Worm (Caenorhabditis elegans) whole organism, late embryonic: ENCODE measurements around the gene C27B7.6.

Source experiments
- C08G9.2 ChIP-seq: sonication (generic microtip); optimal IDR thresholded peaks from 2 replicates; lab custom pipeline; 2016; ENCODE audit warnings: mild to moderate bottlenecking, missing genetic modification characterization, moderate library complexity, missing compliant biosample characterization
- F13H6.1 ChIP-seq: sonication (generic microtip); optimal IDR thresholded peaks from 2 replicates; lab custom pipeline; 2016; ENCODE audit warnings: missing genetic modification characterization, missing compliant biosample characterization
- ama-1 ChIP-seq: fragments of 150-350 bp; optimal IDR thresholded peaks from 2 replicates; lab custom pipeline; 2014
- ceh-14 ChIP-seq: sonication (generic microtip); optimal IDR thresholded peaks from 2 replicates; lab custom pipeline; 2016; ENCODE audit warnings: missing genotype, missing genetic modification characterization, missing compliant biosample characterization
- ceh-18 ChIP-seq: sonication (generic microtip); optimal IDR thresholded peaks from 2 replicates; lab custom pipeline; 2016; ENCODE audit warnings: missing genetic modification characterization, missing compliant biosample characterization
- ceh-22 ChIP-seq: sonication (generic microtip); optimal IDR thresholded peaks from 2 replicates; lab custom pipeline; 2017; ENCODE audit warnings: missing biosample characterization, missing genetic modification characterization
- ceh-31 ChIP-seq: sonication (generic microtip); optimal IDR thresholded peaks from 2 replicates; lab custom pipeline; 2016; ENCODE audit warnings: missing genetic modification characterization, missing compliant biosample characterization
- ceh-34 ChIP-seq: sonication (generic microtip); optimal IDR thresholded peaks from 2 replicates; lab custom pipeline; 2016; ENCODE audit warnings: mild to moderate bottlenecking, missing genetic modification characterization, missing compliant biosample characterization
- ceh-45 ChIP-seq: fragments of 200-800 bp; sonication (Bioruptor generic); IDR thresholded peaks from 2 replicates; pipeline ENCODE4 v1.3.6; 2022; ENCODE audit warnings: missing genetic modification reagents, missing genetic modification characterization, missing compliant biosample characterization
- che-1 ChIP-seq: sonication (generic microtip); optimal IDR thresholded peaks from 2 replicates; lab custom pipeline; 2016; ENCODE audit warnings: mild to moderate bottlenecking, missing genetic modification characterization, missing compliant biosample characterization
- elt-2 ChIP-seq: sonication (generic microtip); optimal IDR thresholded peaks from 2 replicates; lab custom pipeline; 2016; ENCODE audit warnings: missing genetic modification reagents, missing genetic modification characterization, missing compliant biosample characterization
- elt-4 ChIP-seq: sonication (generic microtip); optimal IDR thresholded peaks from 2 replicates; lab custom pipeline; 2016; ENCODE audit warnings: missing genetic modification characterization, missing compliant biosample characterization
- eyg-1 ChIP-seq: sonication (generic microtip); optimal IDR thresholded peaks from 2 replicates; lab custom pipeline; 2016; ENCODE audit warnings: missing genotype, missing genetic modification characterization, missing compliant biosample characterization
- hlh-13 ChIP-seq: fragments of 200-800 bp; sonication (Bioruptor generic); optimal IDR thresholded peaks from 2 replicates; lab custom pipeline; 2018; ENCODE audit warnings: mild to moderate bottlenecking, missing genetic modification characterization, missing compliant biosample characterization
- hlh-15 ChIP-seq: sonication (generic microtip); optimal IDR thresholded peaks from 2 replicates; lab custom pipeline; 2016; ENCODE audit warnings: missing genetic modification characterization, missing compliant biosample characterization
- hlh-30 ChIP-seq: sonication (generic microtip); optimal IDR thresholded peaks from 2 replicates; lab custom pipeline; 2017; ENCODE audit warnings: antibody characterized with exemption, missing genetic modification characterization, missing compliant biosample characterization; ENCODE audit not compliant: insufficient read depth
- hlh-8 ChIP-seq: sonication (generic microtip); optimal IDR thresholded peaks from 2 replicates; lab custom pipeline; 2016; ENCODE audit warnings: missing genotype, missing genetic modification characterization, missing compliant biosample characterization
- lim-6 ChIP-seq: sonication (generic microtip); optimal IDR thresholded peaks from 2 replicates; lab custom pipeline; 2016; ENCODE audit warnings: missing genetic modification characterization, missing compliant biosample characterization
- lin-11 ChIP-seq: fragments of 200-800 bp; sonication (Bioruptor generic); optimal IDR thresholded peaks from 2 replicates; lab custom pipeline; 2018; ENCODE audit warnings: mild to moderate bottlenecking, missing genetic modification characterization, missing compliant biosample characterization
- madf-2 ChIP-seq: sonication (generic microtip); optimal IDR thresholded peaks from 2 replicates; lab custom pipeline; 2017; ENCODE audit warnings: missing genetic modification characterization, missing compliant biosample characterization
- nfya-1 ChIP-seq: sonication (generic microtip); optimal IDR thresholded peaks from 2 replicates; lab custom pipeline; 2017; ENCODE audit warnings: missing genetic modification characterization, mild to moderate bottlenecking, missing compliant biosample characterization, antibody characterized with exemption, moderate library complexity
- nhr-11 ChIP-seq: fragments of 150-350 bp; optimal IDR thresholded peaks from 2 replicates; lab custom pipeline; 2014; ENCODE audit warnings: missing biosample characterization, missing genetic modification characterization
- odd-2 ChIP-seq: sonication (generic microtip); optimal IDR thresholded peaks from 2 replicates; lab custom pipeline; 2017; ENCODE audit warnings: antibody characterized with exemption, mild to moderate bottlenecking, missing genetic modification characterization, missing compliant biosample characterization
- pha-2 ChIP-seq: sonication (generic microtip); optimal IDR thresholded peaks from 2 replicates; lab custom pipeline; 2017; ENCODE audit warnings: mild to moderate bottlenecking, missing genetic modification characterization, missing compliant biosample characterization
- pqm-1 ChIP-seq: sonication (generic microtip); optimal IDR thresholded peaks from 2 replicates; lab custom pipeline; 2016; ENCODE audit warnings: missing genetic modification characterization, missing compliant biosample characterization
- pros-1 ChIP-seq: fragments of 150-350 bp; optimal IDR thresholded peaks from 2 replicates; lab custom pipeline; 2014; ENCODE audit warnings: missing biosample characterization, missing genetic modification reagents, missing genetic modification characterization
- ref-2 ChIP-seq: sonication (generic microtip); optimal IDR thresholded peaks from 2 replicates; lab custom pipeline; 2016; ENCODE audit warnings: missing genetic modification characterization, missing compliant biosample characterization
- sox-2 ChIP-seq: fragments of 200-800 bp; sonication (Bioruptor generic); IDR thresholded peaks from 2 replicates; pipeline ENCODE4 v1.3.6; 2022; ENCODE audit warnings: missing genetic modification reagents, missing genetic modification characterization, missing compliant biosample characterization
- syd-9 ChIP-seq: sonication (generic microtip); optimal IDR thresholded peaks from 2 replicates; lab custom pipeline; 2016; ENCODE audit warnings: mild to moderate bottlenecking, missing genetic modification characterization, moderate library complexity, missing compliant biosample characterization
- tbx-7 ChIP-seq: sonication (generic microtip); optimal IDR thresholded peaks from 2 replicates; lab custom pipeline; 2016; ENCODE audit warnings: missing genotype, missing genetic modification characterization, missing compliant biosample characterization
- unc-3 ChIP-seq, 2 experiments: fragments of 200-800 bp in 1 of 2; sonication (Bioruptor generic) in 1 of 2; sonication (generic microtip) in 1 of 2; conservative IDR thresholded peaks in 1 of 2; optimal IDR thresholded peaks in 1 of 2; 2 replicates each; pipeline versions ENCODE4 v1.3.6 to Lab custom; 2016 to 2022; ENCODE audit warnings: missing compliant biosample characterization in 2 of 2, missing genetic modification characterization in 2 of 2, missing genetic modification reagents in 1 of 2
- unc-42 ChIP-seq: sonication (generic microtip); optimal IDR thresholded peaks from 2 replicates; lab custom pipeline; 2016; ENCODE audit warnings: missing genotype, missing genetic modification characterization, missing compliant biosample characterization
- unc-86 ChIP-seq: sonication (generic microtip); optimal IDR thresholded peaks from 2 replicates; lab custom pipeline; 2016; ENCODE audit warnings: missing genetic modification characterization, missing compliant biosample characterization

C27B7.6 gene

ce11 chrIV:8924126-8924525 is 18.0 kb upstream of the C27B7.6 start:
- TF ChIP-seq ceh-22 (tag; lab: Kevin White, UChicago): no peak
- no peak for TF ChIP-seq unc-42 (tag; lab: Kevin White, UChicago)
- TF ChIP-seq hlh-8: peak; percentile 61
- TF ChIP-seq C08G9.2 (tag; lab: Kevin White, UChicago): no peak

ce11 chrIV:8923381-8923780 is 17.2 kb upstream of the C27B7.6 start:
- TF ChIP-seq sox-2 (GFP tag; lab: Robert Waterston, UW) (no peak), hlh-13 (GFP tag; lab: Kevin White, UChicago) (no peak), che-1 (no peak), ceh-34 (tag; lab: Kevin White, UChicago) (no peak), ceh-22 (tag; lab: Kevin White, UChicago) (no peak), pha-2 (no peak), elt-4 (no peak), hlh-15 (no peak), unc-3 (GFP tag; conservative IDR thresholded peaks at IDR 0.05; lab: Robert Waterston, UW) (no peak), unc-3 (tag; optimal IDR thresholded peaks at IDR 0.05; lab: Kevin White, UChicago) (no peak), ama-1 (lab: Kevin White, UChicago) (no peak), hlh-8 (no peak), pros-1 (tag; lab: Kevin White, UChicago) (no peak), ceh-14 (no peak), ceh-31 (tag; lab: Kevin White, UChicago) (no peak), F13H6.1 (tag; lab: Kevin White, UChicago) (no peak), lim-6 (tag; lab: Kevin White, UChicago) (no peak), eyg-1 (tag; lab: Kevin White, UChicago) (no peak)

- TF ChIP-seq ceh-31 (tag; lab: Kevin White, UChicago): peak; percentile 20
- no peak for TF ChIP-seq lin-11 (tag; lab: Kevin White, UChicago)
- TF ChIP-seq ceh-45: no peak
- peak; percentile 31 for TF ChIP-seq ref-2 (tag; lab: Kevin White, UChicago)
- TF ChIP-seq nhr-11: no peak
- no peak for TF ChIP-seq ama-1 (lab: Kevin White, UChicago)
Measured at ce11 chrIV:8921956-8922355, 15.8 kb upstream of the C27B7.6 start, which contains the start of gene D1046.16. TSS of gene D1046.16 (plus strand) at chrIV:8922150.

ce11 chrIV:8921166-8921565 is 15.0 kb upstream of the C27B7.6 start:
- TF ChIP-seq che-1: no peak
- TF ChIP-seq unc-42 (tag; lab: Kevin White, UChicago): peak; percentile 4

- TF ChIP-seq unc-86 (tag; lab: Kevin White, UChicago) (no peak), ceh-18 (tag; lab: Kevin White, UChicago) (peak; percentile 20), unc-42 (tag; lab: Kevin White, UChicago) (peak; percentile 75), nfya-1 (tag; lab: Kevin White, UChicago) (peak; percentile 45)
- TF ChIP-seq, all 69 proteins: peak for 3
Measured at ce11 chrIV:8920284-8920806, 14.2 kb upstream of the C27B7.6 start.

- TF ChIP-seq elt-2 (tag; lab: Kevin White, UChicago) (no peak), nhr-11 (no peak), ceh-18 (tag; lab: Kevin White, UChicago) (no peak), nfya-1 (tag; lab: Kevin White, UChicago) (no peak), syd-9 (tag; lab: Kevin White, UChicago) (no peak), odd-2 (tag; lab: Kevin White, UChicago) (no peak), tbx-7 (tag; lab: Kevin White, UChicago) (no peak), pha-2 (no peak), pqm-1 (no peak), hlh-30 (tag; lab: Kevin White, UChicago) (no peak), madf-2 (tag; lab: Kevin White, UChicago) (no peak)
Measured at ce11 chrIV:8918790-8919189, 12.6 kb upstream of the C27B7.6 start, which contains the start of gene rap-1. TSS of gene rap-1 (minus strand) at chrIV:8918890.
